Fruit fly (Drosophila melanogaster): ENCODE data around the gene KFase.
A peak's percentile ranks its signal among the peaks of the same experiment; 100 is the strongest.

The KFase gene

dm6 chr2L:6530952-6531512 is 42.5 kb upstream of the KFase start:
- TF ChIP-seq CG8159 (tag; optimal IDR thresholded peaks at IDR 0.05): no peak
- no peak for TF ChIP-seq fd96Ca (GFP tag; IDR thresholded peaks at IDR 0.05)
- TF ChIP-seq CG8301 (tag; optimal IDR thresholded peaks at IDR 0.05): no peak
- TF ChIP-seq CG14655 (GFP tag; optimal IDR thresholded peaks at IDR 0.05): no peak
- TF ChIP-seq CG13204 (GFP tag; optimal IDR thresholded peaks at IDR 0.05): no peak
- no peak for TF ChIP-seq EcR (GFP tag; optimal IDR thresholded peaks at IDR 0.05)
- TF ChIP-seq Ets98B (GFP tag; IDR thresholded peaks at IDR 0.05): no peak
- TF ChIP-seq CG17806 (tag; optimal IDR thresholded peaks at IDR 0.05): no peak
- TF ChIP-seq CG32121 (GFP tag; IDR thresholded peaks at IDR 0.05): no peak
- no peak for TF ChIP-seq CG15710 (tag; optimal IDR thresholded peaks at IDR 0.05)
- no peak for TF ChIP-seq CG9948 (tag; optimal IDR thresholded peaks at IDR 0.05)
- TF ChIP-seq Snoo (tag; optimal IDR thresholded peaks at IDR 0.05): no peak
- no peak for TF ChIP-seq CG10348 (GFP tag; IDR thresholded peaks at IDR 0.05)
- no peak for TF ChIP-seq gl (tag; optimal IDR thresholded peaks at IDR 0.05)
- TF ChIP-seq CG4496 (GFP tag; IDR thresholded peaks at IDR 0.05): no peak
- TF ChIP-seq CG12605 (GFP tag; IDR thresholded peaks at IDR 0.05): no peak
- no peak for TF ChIP-seq rn (GFP tag; IDR thresholded peaks at IDR 0.05)

dm6 chr2L:6526996-6527395 is 38.4 kb upstream of the KFase start:
- TF ChIP-seq CG4496 (GFP tag; IDR thresholded peaks at IDR 0.05) (no peak), D1 (tag; optimal IDR thresholded peaks at IDR 0.05) (peak; percentile 29)

- TF ChIP-seq Snoo (tag; optimal IDR thresholded peaks at IDR 0.05) (no peak), CG4496 (GFP tag; IDR thresholded peaks at IDR 0.05) (0 out of 3 replicates have a peak, but pooled peaks have one; percentile 45), fd96Ca (GFP tag; IDR thresholded peaks at IDR 0.05) (peak; percentile 68; the same call in 2 of the 3 replicates), CG8159 (tag; optimal IDR thresholded peaks at IDR 0.05) (no peak), Ets98B (GFP tag; IDR thresholded peaks at IDR 0.05) (peak; percentile 58), CG12605 (GFP tag; IDR thresholded peaks at IDR 0.05) (no peak), CG10348 (GFP tag; IDR thresholded peaks at IDR 0.05) (no peak), CG32121 (GFP tag; IDR thresholded peaks at IDR 0.05) (peak; percentile 75)
These were observed 25.4 kb upstream of the KFase start for dm6 chr2L:6513948-6514347.

- TF ChIP-seq EcR (GFP tag; optimal IDR thresholded peaks at IDR 0.05) (no peak), CG10348 (GFP tag; IDR thresholded peaks at IDR 0.05) (no peak), CG17806 (tag; optimal IDR thresholded peaks at IDR 0.05) (peak; percentile 59), Pif1B (GFP tag; optimal IDR thresholded peaks at IDR 0.05) (peak; percentile 36), CG12605 (GFP tag; IDR thresholded peaks at IDR 0.05) (no peak), D1 (tag; optimal IDR thresholded peaks at IDR 0.05) (no peak), CG14655 (GFP tag; optimal IDR thresholded peaks at IDR 0.05) (peak; percentile 63), CG9948 (tag; optimal IDR thresholded peaks at IDR 0.05) (peak; percentile 49), gl (tag; optimal IDR thresholded peaks at IDR 0.05) (no peak), fd96Ca (GFP tag; IDR thresholded peaks at IDR 0.05) (no peak), Snoo (tag; optimal IDR thresholded peaks at IDR 0.05) (peak; percentile 13), CG4496 (GFP tag; IDR thresholded peaks at IDR 0.05) (peak; percentile 77), CG13204 (GFP tag; optimal IDR thresholded peaks at IDR 0.05) (no peak), CG8159 (tag; optimal IDR thresholded peaks at IDR 0.05) (no peak), rn (GFP tag; IDR thresholded peaks at IDR 0.05) (no peak), CG34367 (tag; optimal IDR thresholded peaks at IDR 0.05) (no peak), CG8301 (tag; optimal IDR thresholded peaks at IDR 0.05) (peak; percentile 64), CG32121 (GFP tag; IDR thresholded peaks at IDR 0.05) (0 out of 2 replicates have a peak, but pooled peaks have one; percentile 42), Ets98B (GFP tag; IDR thresholded peaks at IDR 0.05) (peak; percentile 62; the same call in 1 of the 2 replicates), Pif1A (GFP tag; optimal IDR thresholded peaks at IDR 0.05) (peak; percentile 64), CG15710 (tag; optimal IDR thresholded peaks at IDR 0.05) (peak; percentile 64)
These were observed 20.1 kb upstream of the KFase start for dm6 chr2L:6508666-6509065.

dm6 chr2L:6503724-6504037 is 15.1 kb upstream of the KFase start:
- TF ChIP-seq CG4496 (GFP tag; IDR thresholded peaks at IDR 0.05): no peak

dm6 chr2L:6502887-6503723 is 14.5 kb upstream of the KFase start:
- no peak for TF ChIP-seq CG9948 (tag; optimal IDR thresholded peaks at IDR 0.05)
- no peak for TF ChIP-seq Snoo (tag; optimal IDR thresholded peaks at IDR 0.05)
- no peak for TF ChIP-seq CG13204 (GFP tag; optimal IDR thresholded peaks at IDR 0.05)
- peak; percentile 65; the same call in 1 of the 2 replicates for TF ChIP-seq CG12605 (GFP tag; IDR thresholded peaks at IDR 0.05)
- peak; percentile 31 for TF ChIP-seq EcR (GFP tag; optimal IDR thresholded peaks at IDR 0.05)
- 0 out of 2 replicates have a peak, but pooled peaks have one; percentile 8 for TF ChIP-seq rn (GFP tag; IDR thresholded peaks at IDR 0.05)
- TF ChIP-seq Ets98B (GFP tag; IDR thresholded peaks at IDR 0.05): peak; percentile 37; the same call in 1 of the 2 replicates
- TF ChIP-seq CG34367 (tag; optimal IDR thresholded peaks at IDR 0.05): no peak
- peak; percentile 50; the same call in 1 of the 3 replicates for TF ChIP-seq fd96Ca (GFP tag; IDR thresholded peaks at IDR 0.05)
